Worm (Caenorhabditis elegans) whole organism, L3 larva: ENCODE results near the gene ZC443.3.

Experiments used
- ZK546.5 ChIP-seq: sonication (generic microtip); optimal IDR thresholded peaks from 2 replicates; lab custom pipeline; 2017; ENCODE audit warnings: missing biosample characterization, missing genetic modification characterization
- ama-1 ChIP-seq: fragments of 150-350 bp; optimal IDR thresholded peaks from 2 replicates; lab custom pipeline; 2018
- ceh-9 ChIP-seq: sonication (generic microtip); optimal IDR thresholded peaks from 2 replicates; lab custom pipeline; 2018; ENCODE audit warnings: missing biosample characterization, missing genetic modification characterization
- sea-2 ChIP-seq: fragments of 150-350 bp; sonication (generic microtip); optimal IDR thresholded peaks from 4 replicates; lab custom pipeline; 2014; ENCODE audit warnings: missing biosample characterization, missing genetic modification reagents, missing genetic modification characterization

DNA sequence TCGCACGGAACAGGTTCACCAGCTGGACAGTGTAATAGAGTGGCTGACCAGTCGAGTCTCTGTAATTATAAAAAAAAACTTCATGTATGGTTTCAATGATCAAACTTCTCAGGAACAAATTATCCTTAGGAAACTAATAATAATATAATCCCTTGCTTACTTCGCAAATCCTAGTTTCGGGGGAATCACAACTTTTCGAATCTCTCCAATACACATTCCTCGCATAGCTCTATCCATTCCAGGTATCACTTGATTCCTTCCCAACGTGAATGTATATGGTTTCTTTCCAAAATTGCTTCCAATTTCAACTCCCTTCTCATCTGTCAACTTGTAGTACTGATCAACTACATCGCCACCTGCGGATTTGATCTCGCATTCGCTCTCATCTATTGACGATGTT, 27.6 kb downstream of the ZC443.3 start:
- TF ChIP-seq ZK546.5 (tag; lab: Kevin White, UChicago) (no peak), ceh-9 (tag; lab: Kevin White, UChicago) (no peak), ama-1 (lab: Kevin White, UChicago) (no peak), sea-2 (GFP tag; lab: Kevin White, UChicago) (no peak)
